Worm (Caenorhabditis elegans) whole organism, early embryonic: Measurements from ENCODE around the gene gst-11.
A peak's percentile ranks its signal among the peaks of the same experiment; 100 is the strongest.

Experiments
- B0310.2 ChIP-seq: sonication (generic microtip); optimal IDR thresholded peaks from 2 replicates; lab custom pipeline; 2016; ENCODE audit warnings: mild to moderate bottlenecking, missing genetic modification characterization, missing compliant biosample characterization
- F13C5.2 ChIP-seq: sonication (generic microtip); optimal IDR thresholded peaks from 2 replicates; lab custom pipeline; 2017; ENCODE audit warnings: mild to moderate bottlenecking, missing genetic modification characterization, inconsistent platforms, missing compliant biosample characterization
- aly-1 ChIP-seq: sonication (generic microtip); optimal IDR thresholded peaks from 2 replicates; lab custom pipeline; 2016; ENCODE audit warnings: missing genetic modification characterization, missing compliant biosample characterization
- ama-1 ChIP-seq: fragments of 150-350 bp; optimal IDR thresholded peaks from 2 replicates; lab custom pipeline; 2014
- ceh-13 ChIP-seq: fragments of 200-800 bp; sonication (Bioruptor generic); optimal IDR thresholded peaks from 2 replicates; lab custom pipeline; 2018; ENCODE audit warnings: mild to moderate bottlenecking, missing genetic modification characterization, missing compliant biosample characterization
- ceh-36 ChIP-seq: sonication (generic microtip); optimal IDR thresholded peaks from 2 replicates; lab custom pipeline; 2016; ENCODE audit warnings: missing genetic modification characterization, inconsistent platforms, missing compliant biosample characterization
- ets-7 ChIP-seq: sonication (generic microtip); optimal IDR thresholded peaks from 2 replicates; lab custom pipeline; 2016; ENCODE audit warnings: missing genotype, missing genetic modification characterization, missing compliant biosample characterization
- flt-1 ChIP-seq: fragments of 200-800 bp; sonication (Bioruptor generic); IDR thresholded peaks from 2 replicates; pipeline ENCODE4 v1.3.6; 2022; ENCODE audit warnings: missing genetic modification characterization, missing compliant biosample characterization
- hmbx-1 ChIP-seq: sonication (generic microtip); optimal IDR thresholded peaks from 2 replicates; lab custom pipeline; 2016; ENCODE audit warnings: mild to moderate bottlenecking, missing genetic modification characterization, missing compliant biosample characterization
- hmg-4 ChIP-seq: fragments of 200-800 bp; sonication (Bioruptor generic); optimal IDR thresholded peaks from 2 replicates; lab custom pipeline; 2018; ENCODE audit warnings: mild to moderate bottlenecking, missing genetic modification characterization, missing compliant biosample characterization
- hnd-1 ChIP-seq: sonication (generic microtip); optimal IDR thresholded peaks from 2 replicates; lab custom pipeline; 2016; ENCODE audit warnings: missing genetic modification characterization, missing compliant biosample characterization
- tbx-11 ChIP-seq: fragments of 200-800 bp; sonication (Bioruptor generic); IDR thresholded peaks from 2 replicates; pipeline ENCODE4 v1.3.6; 2022; ENCODE audit warnings: missing genetic modification characterization, missing compliant biosample characterization
- tbx-37 ChIP-seq: fragments of 200-800 bp; sonication (Bioruptor generic); conservative IDR thresholded peaks from 2 replicates; pipeline ENCODE4 v1.3.6; 2022; ENCODE audit warnings: missing genetic modification reagents, missing genetic modification characterization, missing compliant biosample characterization

DNA sequence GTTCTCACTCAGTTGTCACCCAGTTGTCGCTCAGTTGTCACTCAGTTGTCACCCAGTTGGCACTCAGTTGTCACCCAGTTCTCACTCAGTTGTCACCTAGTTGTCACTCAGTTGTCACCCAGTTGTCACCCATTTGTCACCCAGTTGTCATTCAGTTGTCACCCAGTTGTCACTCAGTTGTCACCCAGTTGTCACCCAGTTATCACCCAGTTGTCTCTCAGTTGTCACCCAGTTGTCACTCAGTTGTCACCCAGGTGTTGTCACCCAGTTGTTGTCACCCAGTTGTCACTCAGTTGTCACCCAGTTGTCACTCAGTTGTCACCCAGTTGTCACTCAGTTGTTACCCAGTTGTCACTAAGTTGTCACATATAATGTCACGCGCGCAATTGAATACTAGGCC, 2.0 kb downstream of the gst-11 start:
- TF ChIP-seq aly-1 (tag; lab: Kevin White, UChicago): no peak
- no peak for TF ChIP-seq tbx-37 (GFP tag; lab: Robert Waterston, UW)
- TF ChIP-seq ama-1 (lab: Kevin White, UChicago): no peak
- no peak for TF ChIP-seq ceh-36
- TF ChIP-seq ceh-13: no peak
- TF ChIP-seq hmg-4: no peak
- no peak for TF ChIP-seq flt-1 (GFP tag; lab: Robert Waterston, UW)
- no peak for TF ChIP-seq hmbx-1
- TF ChIP-seq B0310.2: no peak
- no peak for TF ChIP-seq ets-7 (tag; lab: Kevin White, UChicago)
- peak; percentile 65 for TF ChIP-seq tbx-11 (GFP tag; lab: Robert Waterston, UW)
- no peak for TF ChIP-seq hnd-1 (tag; lab: Kevin White, UChicago)
- no peak for TF ChIP-seq F13C5.2 (tag; lab: Kevin White, UChicago)
